Worm (Caenorhabditis elegans): ENCODE data around the gene srh-35.

srh-35 gene

ce11 chrV:457839-458238 is 8.8 kb upstream of the srh-35 start:
- TF ChIP-seq ztf-29 (GFP tag; IDR thresholded peaks at IDR 0.05) (no peak), klf-2 (GFP tag; conservative IDR thresholded peaks at IDR 0.05) (no peak), T22C8.4 (GFP tag; IDR thresholded peaks at IDR 0.05) (no peak), med-1 (GFP tag; optimal IDR thresholded peaks at IDR 0.05; ENCODE audit: insufficient read depth) (no peak), tab-1 (GFP tag; IDR thresholded peaks at IDR 0.05) (no peak), ref-1 (GFP tag; conservative IDR thresholded peaks at IDR 0.05) (no peak), cog-1 (tag; optimal IDR thresholded peaks at IDR 0.05) (no peak), flt-1 (GFP tag; IDR thresholded peaks at IDR 0.05) (no peak), ztf-23 (GFP tag; IDR thresholded peaks at IDR 0.05) (no peak)

ce11 chrV:453569-453968 is 4.5 kb upstream of the srh-35 start, which contains the start of gene nhr-98:
nhr-98 (plus strand) TSS chrV:453869.
- TF ChIP-seq T22C8.4 (GFP tag; IDR thresholded peaks at IDR 0.05) (no peak), ztf-23 (GFP tag; IDR thresholded peaks at IDR 0.05) (no peak), ref-1 (GFP tag; conservative IDR thresholded peaks at IDR 0.05) (no peak), ztf-29 (GFP tag; IDR thresholded peaks at IDR 0.05) (no peak), cog-1 (tag; optimal IDR thresholded peaks at IDR 0.05) (no peak), tab-1 (GFP tag; IDR thresholded peaks at IDR 0.05) (no peak), med-1 (GFP tag; optimal IDR thresholded peaks at IDR 0.05; ENCODE audit: insufficient read depth) (no peak), flt-1 (GFP tag; IDR thresholded peaks at IDR 0.05) (no peak), klf-2 (GFP tag; conservative IDR thresholded peaks at IDR 0.05) (no peak)

ce11 chrV:450757-451501 is 1.9 kb upstream of the srh-35 start, which contains the start of gene nhr-123:
nhr-123 (plus strand) TSS chrV:451451.
- no peak for TF ChIP-seq med-1 (GFP tag; optimal IDR thresholded peaks at IDR 0.05; ENCODE audit: insufficient read depth)
- TF ChIP-seq flt-1 (GFP tag; IDR thresholded peaks at IDR 0.05): no peak
- no peak for TF ChIP-seq T22C8.4 (GFP tag; IDR thresholded peaks at IDR 0.05)
- TF ChIP-seq tab-1 (GFP tag; IDR thresholded peaks at IDR 0.05): no peak
- no peak for TF ChIP-seq cog-1 (tag; optimal IDR thresholded peaks at IDR 0.05)
- TF ChIP-seq ztf-23 (GFP tag; IDR thresholded peaks at IDR 0.05): no peak

- no peak for TF ChIP-seq ref-1 (GFP tag; conservative IDR thresholded peaks at IDR 0.05)
- no peak for TF ChIP-seq ztf-29 (GFP tag; IDR thresholded peaks at IDR 0.05)
- TF ChIP-seq klf-2 (GFP tag; conservative IDR thresholded peaks at IDR 0.05): no peak
- TF ChIP-seq flt-1 (GFP tag; IDR thresholded peaks at IDR 0.05): no peak
- TF ChIP-seq med-1 (GFP tag; optimal IDR thresholded peaks at IDR 0.05; ENCODE audit: insufficient read depth): no peak
- TF ChIP-seq cog-1 (tag; optimal IDR thresholded peaks at IDR 0.05): no peak
Observed at ce11 chrV:449685-450084, 655 bp upstream of the srh-35 start, which contains the start of gene M02H5.8. M02H5.8 (plus strand) TSS chrV:449981.

- 0 out of 2 replicates have a peak, but pooled peaks have one; percentile 32 for TF ChIP-seq flt-1 (GFP tag; IDR thresholded peaks at IDR 0.05)
- TF ChIP-seq tab-1 (GFP tag; IDR thresholded peaks at IDR 0.05): 0 out of 2 replicates have a peak, but pooled peaks have one; percentile 40
- TF ChIP-seq med-1 (GFP tag; optimal IDR thresholded peaks at IDR 0.05; ENCODE audit: insufficient read depth): no peak
Observed at ce11 chrV:446988-447387, 2.0 kb downstream of the srh-35 start.

ce11 chrV:446574-446973 is 2.5 kb downstream of the srh-35 start, which contains the start of gene srh-34:
srh-34 (minus strand) TSS chrV:446674.
- no peak for TF ChIP-seq T22C8.4 (GFP tag; IDR thresholded peaks at IDR 0.05)
- no peak for TF ChIP-seq flt-1 (GFP tag; IDR thresholded peaks at IDR 0.05)
- no peak for TF ChIP-seq ztf-23 (GFP tag; IDR thresholded peaks at IDR 0.05)
- TF ChIP-seq tab-1 (GFP tag; IDR thresholded peaks at IDR 0.05): no peak
- TF ChIP-seq ref-1 (GFP tag; conservative IDR thresholded peaks at IDR 0.05): no peak
- no peak for TF ChIP-seq med-1 (GFP tag; optimal IDR thresholded peaks at IDR 0.05; ENCODE audit: insufficient read depth)
- no peak for TF ChIP-seq cog-1 (tag; optimal IDR thresholded peaks at IDR 0.05)
- no peak for TF ChIP-seq ztf-29 (GFP tag; IDR thresholded peaks at IDR 0.05)
- no peak for TF ChIP-seq klf-2 (GFP tag; conservative IDR thresholded peaks at IDR 0.05)

ce11 chrV:443193-443592 is 5.8 kb downstream of the srh-35 start, which contains the start of gene srh-33:
srh-33 (minus strand) TSS chrV:443293.
- TF ChIP-seq ztf-23 (GFP tag; IDR thresholded peaks at IDR 0.05) (no peak), ref-1 (GFP tag; conservative IDR thresholded peaks at IDR 0.05) (no peak), flt-1 (GFP tag; IDR thresholded peaks at IDR 0.05) (no peak)

ce11 chrV:440923-441322 is 8.1 kb downstream of the srh-35 start, which contains the start of gene B0554.7:
B0554.7 (minus strand) TSS chrV:441023.
- TF ChIP-seq ref-1 (GFP tag; conservative IDR thresholded peaks at IDR 0.05): no peak
- no peak for TF ChIP-seq ztf-23 (GFP tag; IDR thresholded peaks at IDR 0.05)
- no peak for TF ChIP-seq flt-1 (GFP tag; IDR thresholded peaks at IDR 0.05)
- no peak for TF ChIP-seq ztf-29 (GFP tag; IDR thresholded peaks at IDR 0.05)
- TF ChIP-seq tab-1 (GFP tag; IDR thresholded peaks at IDR 0.05): no peak
- TF ChIP-seq cog-1 (tag; optimal IDR thresholded peaks at IDR 0.05): no peak
- no peak for TF ChIP-seq klf-2 (GFP tag; conservative IDR thresholded peaks at IDR 0.05)
- TF ChIP-seq T22C8.4 (GFP tag; IDR thresholded peaks at IDR 0.05): no peak
- no peak for TF ChIP-seq med-1 (GFP tag; optimal IDR thresholded peaks at IDR 0.05; ENCODE audit: insufficient read depth)

ce11 chrV:439183-439749 is 9.8 kb downstream of the srh-35 start:
- no peak for TF ChIP-seq tab-1 (GFP tag; IDR thresholded peaks at IDR 0.05)
- TF ChIP-seq ztf-23 (GFP tag; IDR thresholded peaks at IDR 0.05): no peak
- TF ChIP-seq flt-1 (GFP tag; IDR thresholded peaks at IDR 0.05): no peak
- no peak for TF ChIP-seq klf-2 (GFP tag; conservative IDR thresholded peaks at IDR 0.05)
- TF ChIP-seq T22C8.4 (GFP tag; IDR thresholded peaks at IDR 0.05): no peak
- TF ChIP-seq ztf-29 (GFP tag; IDR thresholded peaks at IDR 0.05): no peak
- TF ChIP-seq med-1 (GFP tag; optimal IDR thresholded peaks at IDR 0.05; ENCODE audit: insufficient read depth): no peak
- TF ChIP-seq ref-1 (GFP tag; conservative IDR thresholded peaks at IDR 0.05): no peak
- no peak for TF ChIP-seq cog-1 (tag; optimal IDR thresholded peaks at IDR 0.05)

Measured in whole organism, midembryonic.